Fruit fly (Drosophila melanogaster) whole organism, embryonic: Measurements from ENCODE around the gene ND-30.

Experiments
- Ada2b ChIP-seq: fragments of 200-800 bp; sonication (Bioruptor generic); IDR thresholded peaks from 2 replicates; pipeline ENCODE4 v1.3.6; 2022; ENCODE audit warnings: missing biosample characterization, missing genetic modification characterization
- B-H1 ChIP-seq: fragments of 200-800 bp; sonication (Bioruptor generic); IDR thresholded peaks from 3 replicates; pipeline ENCODE4 v1.3.6; 2022; ENCODE audit warnings: missing biosample characterization, missing genetic modification characterization
- Bgb ChIP-seq: fragments of 200-800 bp; sonication (Bioruptor generic); IDR thresholded peaks from 2 replicates; pipeline ENCODE4 v1.3.6; 2022; ENCODE audit warnings: missing biosample characterization, missing genetic modification characterization; ENCODE audit not compliant: partially characterized antibody
- CG10274 ChIP-seq: fragments of 200-800 bp; sonication (Bioruptor generic); optimal IDR thresholded peaks from 3 replicates; lab custom pipeline; 2017; ENCODE audit warnings: missing biosample characterization, mild to moderate bottlenecking, missing genetic modification characterization
- CG12104 ChIP-seq: fragments of 200-800 bp; sonication (Bioruptor generic); optimal IDR thresholded peaks from 3 replicates; lab custom pipeline; 2016; ENCODE audit warnings: missing biosample characterization, missing genetic modification characterization
- CG13123 ChIP-seq: fragments of 200-800 bp; sonication (Bioruptor generic); optimal IDR thresholded peaks from 2 replicates; lab custom pipeline; 2016; ENCODE audit warnings: missing biosample characterization, missing genetic modification characterization
- CG14014 ChIP-seq: fragments of 200-800 bp; sonication (Bioruptor generic); IDR thresholded peaks from 2 replicates; pipeline ENCODE4 v1.3.6; 2022; ENCODE audit warnings: missing biosample characterization, missing genetic modification characterization
- CG16813 ChIP-seq: fragments of 200-800 bp; sonication (Bioruptor generic); IDR thresholded peaks from 3 replicates; pipeline ENCODE4 v1.3.6; 2022; ENCODE audit warnings: missing biosample characterization, missing genetic modification characterization; ENCODE audit not compliant: partially characterized antibody
- CG17802 ChIP-seq: fragments of 200-800 bp; sonication (Bioruptor generic); optimal IDR thresholded peaks from 2 replicates; lab custom pipeline; 2018; ENCODE audit warnings: missing biosample characterization, mild to moderate bottlenecking, missing genetic modification characterization, moderate library complexity
- CG18262 ChIP-seq: fragments of 200-800 bp; optimal IDR thresholded peaks from 3 replicates; lab custom pipeline; 2019; ENCODE audit warnings: missing biosample characterization, mild to moderate bottlenecking, missing genetic modification characterization, moderate library complexity
- CG2129 ChIP-seq: fragments of 200-800 bp; sonication (Bioruptor generic); IDR thresholded peaks from 2 replicates; pipeline ENCODE4 v1.3.6; 2022; ENCODE audit warnings: missing biosample characterization, missing genetic modification characterization; ENCODE audit not compliant: partially characterized antibody
- CG31388 ChIP-seq: fragments of 200-800 bp; sonication (Bioruptor generic); optimal IDR thresholded peaks from 2 replicates; lab custom pipeline; 2016; ENCODE audit warnings: missing biosample characterization, missing genetic modification characterization
- CG31441 ChIP-seq: fragments of 200-800 bp; sonication (Bioruptor generic); IDR thresholded peaks from 2 replicates; pipeline ENCODE4 v1.3.6; 2022; ENCODE audit warnings: missing biosample characterization, missing genetic modification characterization
- CG3163 ChIP-seq: fragments of 200-800 bp; sonication (Bioruptor generic); optimal IDR thresholded peaks from 3 replicates; lab custom pipeline; 2016; ENCODE audit warnings: missing biosample characterization, missing genetic modification characterization
- CG3995 ChIP-seq: fragments of 200-800 bp; sonication (Bioruptor generic); optimal IDR thresholded peaks from 3 replicates; lab custom pipeline; 2016; ENCODE audit warnings: missing biosample characterization, missing genetic modification characterization
- CG6254 ChIP-seq: fragments of 200-800 bp; sonication (Bioruptor generic); optimal IDR thresholded peaks from 3 replicates; lab custom pipeline; 2017; ENCODE audit warnings: mild to moderate bottlenecking, missing biosample characterization, missing genetic modification reagents, missing genetic modification characterization
- CG7786 ChIP-seq: fragments of 200-800 bp; sonication (Bioruptor generic); optimal IDR thresholded peaks from 2 replicates; lab custom pipeline; 2016; ENCODE audit warnings: missing biosample characterization, missing genetic modification characterization
- CG9215 ChIP-seq: fragments of 200-800 bp; sonication (Bioruptor generic); IDR thresholded peaks from 2 replicates; pipeline ENCODE4 v1.3.6; 2022; ENCODE audit warnings: missing biosample characterization, missing genetic modification characterization
- CG9437 ChIP-seq: fragments of 200-800 bp; sonication (Bioruptor generic); optimal IDR thresholded peaks from 2 replicates; lab custom pipeline; 2018; ENCODE audit warnings: missing biosample characterization, mild to moderate bottlenecking, missing genetic modification characterization
- D19B ChIP-seq: fragments of 200-800 bp; sonication (Bioruptor generic); optimal IDR thresholded peaks from 2 replicates; lab custom pipeline; 2017; ENCODE audit warnings: missing biosample characterization, mild to moderate bottlenecking, missing genetic modification characterization
- H2.0 ChIP-seq: fragments of 200-800 bp; sonication (Bioruptor generic); IDR thresholded peaks from 2 replicates; pipeline ENCODE4 v1.3.6; 2022; ENCODE audit warnings: missing biosample characterization, missing genetic modification characterization
- MESR4 ChIP-seq: fragments of 200-800 bp; sonication (Bioruptor generic); optimal IDR thresholded peaks from 2 replicates; lab custom pipeline; 2018; ENCODE audit warnings: missing biosample characterization, mild to moderate bottlenecking, missing genetic modification characterization, moderate library complexity
- MTF-1 ChIP-seq: fragments of 200-800 bp; sonication (Bioruptor generic); optimal IDR thresholded peaks from 2 replicates; lab custom pipeline; 2018; ENCODE audit warnings: missing biosample characterization, mild to moderate bottlenecking, missing genetic modification characterization, borderline replicate concordance
- Med ChIP-seq: fragments of 200-800 bp; sonication (Bioruptor generic); peaks from one replicate; lab custom pipeline; 2016; ENCODE audit warnings: missing biosample characterization, missing genetic modification characterization, mild to moderate bottlenecking, inconsistent platforms, moderate library complexity
- Oli ChIP-seq: fragments of 200-800 bp; sonication (Bioruptor generic); optimal IDR thresholded peaks from 2 replicates; lab custom pipeline; 2018; ENCODE audit warnings: missing biosample characterization, mild to moderate bottlenecking, missing genetic modification characterization, moderate library complexity
- Pdp1 ChIP-seq, 2 experiments: fragments of 200-800 bp; sonication (Bioruptor generic); optimal IDR thresholded peaks; 3 replicates each; lab custom pipeline; 2016; ENCODE audit warnings: missing biosample characterization in 2 of 2, missing genetic modification characterization in 2 of 2, mild to moderate bottlenecking in 1 of 2, moderate library complexity in 1 of 2
- Poxn ChIP-seq: fragments of 200-800 bp; sonication (Bioruptor generic); IDR thresholded peaks from 2 replicates; pipeline ENCODE4 v1.3.6; 2022; ENCODE audit warnings: missing biosample characterization, missing genetic modification characterization
- Sin3A ChIP-seq: fragments of >200 bp; optimal IDR thresholded peaks from 2 replicates; lab custom pipeline; 2018
- Sox102F ChIP-seq: fragments of 200-800 bp; sonication (Bioruptor generic); optimal IDR thresholded peaks from 2 replicates; lab custom pipeline; 2018; ENCODE audit warnings: missing biosample characterization, mild to moderate bottlenecking, missing genetic modification characterization, moderate library complexity
- ab ChIP-seq: fragments of 200-800 bp; sonication (Bioruptor generic); optimal IDR thresholded peaks from 2 replicates; lab custom pipeline; 2016; ENCODE audit warnings: missing biosample characterization, missing genetic modification characterization
- lbe ChIP-seq: fragments of 200-800 bp; sonication (Bioruptor generic); optimal IDR thresholded peaks from 2 replicates; lab custom pipeline; 2016; ENCODE audit warnings: missing biosample characterization, mild to moderate bottlenecking, missing genetic modification characterization
- lov ChIP-seq, 2 experiments: fragments of 200-800 bp in 1 of 2; fragments of >200 bp in 1 of 2; sonication (Bioruptor generic) in 1 of 2; IDR thresholded peaks in 1 of 2; optimal IDR thresholded peaks in 1 of 2; 2 replicates in 1 of 2; 3 replicates in 1 of 2; pipeline versions ENCODE4 v1.3.6 to Lab custom; 2017 to 2022; ENCODE audit warnings: missing biosample characterization in 1 of 2, missing genetic modification characterization in 1 of 2
- mld ChIP-seq: fragments of 200-800 bp; sonication (Bioruptor generic); IDR thresholded peaks from 3 replicates; pipeline ENCODE4 v1.3.6; 2022; ENCODE audit warnings: missing biosample characterization, missing genetic modification characterization; ENCODE audit not compliant: partially characterized antibody
- peb ChIP-seq: fragments of 200-800 bp; sonication (Bioruptor generic); IDR thresholded peaks from 2 replicates; pipeline ENCODE4 v1.3.6; 2022; ENCODE audit warnings: missing biosample characterization, missing genetic modification characterization
- row ChIP-seq: fragments of 200-800 bp; sonication (Bioruptor generic); IDR thresholded peaks from 3 replicates; pipeline ENCODE4 v1.3.6; 2022; ENCODE audit warnings: missing biosample characterization, missing genetic modification characterization
- run ChIP-seq: fragments of 200-800 bp; sonication (Bioruptor generic); optimal IDR thresholded peaks from 3 replicates; lab custom pipeline; 2018; ENCODE audit warnings: missing biosample characterization, mild to moderate bottlenecking, missing genetic modification characterization
- sens ChIP-seq: fragments of 200-800 bp; sonication (Bioruptor generic); peaks from one replicate; lab custom pipeline; 2016; ENCODE audit warnings: missing biosample characterization, missing genetic modification characterization
- sr ChIP-seq: fragments of 200-800 bp; sonication (Bioruptor generic); IDR thresholded peaks from 3 replicates; pipeline ENCODE4 v1.3.6; 2022; ENCODE audit warnings: missing biosample characterization, missing genetic modification characterization
- sug ChIP-seq: fragments of 200-800 bp; optimal IDR thresholded peaks from 2 replicates; lab custom pipeline; 2019; ENCODE audit warnings: missing biosample characterization, mild to moderate bottlenecking, missing genetic modification characterization, moderate library complexity
- unpg ChIP-seq: fragments of 200-800 bp; sonication (Bioruptor generic); optimal IDR thresholded peaks from 3 replicates; lab custom pipeline; 2018; ENCODE audit warnings: missing biosample characterization, mild to moderate bottlenecking, missing genetic modification characterization, moderate library complexity
- zen ChIP-seq: fragments of 200-800 bp; sonication (Bioruptor generic); optimal IDR thresholded peaks from 3 replicates; lab custom pipeline; 2018; ENCODE audit warnings: missing biosample characterization, mild to moderate bottlenecking, missing genetic modification characterization, moderate library complexity
- zfh1 ChIP-seq: fragments of 200-800 bp; sonication (Bioruptor generic); IDR thresholded peaks from 3 replicates; pipeline ENCODE4 v1.3.6; 2022; ENCODE audit warnings: missing biosample characterization, missing genetic modification characterization

Gene ND-30

dm6 chr3L:3126478-3126877 is 32.9 kb downstream of the ND-30 start (continued):
- no peak for TF ChIP-seq CG18262 (tag; lab: Kevin White, UChicago)
- TF ChIP-seq CG2129 (GFP tag; lab: Robert Waterston, UW) = no peak
- TF ChIP-seq Ada2b (GFP tag; lab: Robert Waterston, UW) = no peak
- TF ChIP-seq peb = no peak
- TF ChIP-seq CG10274 (GFP tag; lab: Kevin White, UChicago) = no peak
- no peak for TF ChIP-seq CG31388 (GFP tag; lab: Kevin White, UChicago)
- no peak for TF ChIP-seq run (tag; lab: Kevin White, UChicago)
- TF ChIP-seq CG14014 (GFP tag; lab: Robert Waterston, UW) = no peak
- no peak for TF ChIP-seq CG31441
- no peak for TF ChIP-seq CG6254 (GFP tag; lab: Kevin White, UChicago)
- no peak for TF ChIP-seq MTF-1 (GFP tag; lab: Kevin White, UChicago)
- TF ChIP-seq zen (tag; lab: Kevin White, UChicago) = peak; percentile 35
- TF ChIP-seq CG9437 (GFP tag; lab: Kevin White, UChicago) = no peak
- no peak for TF ChIP-seq H2.0 (GFP tag; lab: Robert Waterston, UW)
- TF ChIP-seq Med = peak; percentile 72
- TF ChIP-seq CG3163 (GFP tag; lab: Kevin White, UChicago) = no peak
- TF ChIP-seq Sin3A (lab: Kevin White, UChicago) = no peak
- no peak for TF ChIP-seq zfh1
- no peak for TF ChIP-seq MESR4 (GFP tag; lab: Kevin White, UChicago)
- no peak for TF ChIP-seq CG3995 (GFP tag; lab: Kevin White, UChicago)
- TF ChIP-seq mld (GFP tag; lab: Robert Waterston, UW) = no peak
- TF ChIP-seq row (GFP tag; lab: Robert Waterston, UW) = no peak
- no peak for TF ChIP-seq CG13123 (GFP tag; lab: Kevin White, UChicago)
- TF ChIP-seq unpg (GFP tag; lab: Kevin White, UChicago) = no peak
- no peak for TF ChIP-seq Oli (tag; lab: Kevin White, UChicago)
- no peak for TF ChIP-seq Bgb
- no peak for TF ChIP-seq Poxn
- TF ChIP-seq CG17802 (tag; lab: Kevin White, UChicago) = no peak
- no peak for TF ChIP-seq CG9215 (GFP tag; lab: Robert Waterston, UW)
- no peak for TF ChIP-seq CG7786
- no peak for TF ChIP-seq sug (tag; lab: Kevin White, UChicago)

- TF ChIP-seq CG16813 (GFP tag; lab: Robert Waterston, UW) (no peak), Sox102F (GFP tag; lab: Kevin White, UChicago) (peak; percentile 3), ab (GFP tag; lab: Kevin White, UChicago) (no peak), sens (peak; percentile 47), sr (GFP tag; lab: Robert Waterston, UW) (no peak), lbe (GFP tag; lab: Kevin White, UChicago) (no peak), CG9215 (GFP tag; lab: Robert Waterston, UW) (no peak), B-H1 (GFP tag; lab: Robert Waterston, UW) (no peak), Pdp1 (GFP tag; optimal IDR thresholded peaks at IDR 0.05; lab: Kevin White, UChicago) (peak in 1 of 2 experiments; percentile 39), lov (optimal IDR thresholded peaks at IDR 0.05; lab: Kevin White, UChicago) (no peak), lov (GFP tag; IDR thresholded peaks at IDR 0.05; lab: Robert Waterston, UW) (no peak), Med (peak; percentile 61), CG12104 (GFP tag; lab: Kevin White, UChicago) (no peak), CG3995 (GFP tag; lab: Kevin White, UChicago) (no peak), D19B (no peak)
These were observed 33.7 kb downstream of the ND-30 start for dm6 chr3L:3125649-3126130.
